Worm (Caenorhabditis elegans): Measurements from ENCODE around the gene atz-1.
A peak's percentile ranks its signal among the peaks of the same experiment; 100 is the strongest.

The atz-1 gene

ce11 chrIV:12389951-12390350, 14.0 kb upstream of the atz-1 start, which contains the start of gene spe-45 (continued):
- peak; percentile 47 for TF ChIP-seq tbp1 (GFP tag; optimal IDR thresholded peaks at IDR 0.05)
- no peak for TF ChIP-seq die-1 (tag; optimal IDR thresholded peaks at IDR 0.05)
- no peak for TF ChIP-seq hmg-20 (GFP tag; IDR thresholded peaks at IDR 0.05)
- TF ChIP-seq athp-1 (tag; optimal IDR thresholded peaks at IDR 0.05) = peak; percentile 64
- TF ChIP-seq madf-10 (tag; optimal IDR thresholded peaks at IDR 0.05) = no peak
- no peak for TF ChIP-seq sptf-2 (GFP tag; optimal IDR thresholded peaks at IDR 0.05)
- TF ChIP-seq F33H1.4 (GFP tag; IDR thresholded peaks at IDR 0.05) = peak; percentile 43
- TF ChIP-seq dpl-1 (GFP tag; optimal IDR thresholded peaks at IDR 0.05) = no peak
- peak; percentile 73 for TF ChIP-seq madf-6 (GFP tag; IDR thresholded peaks at IDR 0.05)
- peak in 1 of 3 experiments; percentile 38 for TF ChIP-seq lin-35 (GFP tag; optimal IDR thresholded peaks at IDR 0.05)
- no peak for TF ChIP-seq efl-1 (GFP tag; optimal IDR thresholded peaks at IDR 0.05)
- TF ChIP-seq pha-4 (tag; optimal IDR thresholded peaks at IDR 0.05) = no peak
- TF ChIP-seq unc-62 (GFP tag; optimal IDR thresholded peaks at IDR 0.05) = no peak
- TF ChIP-seq rcor-1 (GFP tag; IDR thresholded peaks at IDR 0.05) = peak; percentile 32; the same call in 1 of the 2 replicates
- TF ChIP-seq nhr-120 (GFP tag; IDR thresholded peaks at IDR 0.05) = no peak
- no peak for TF ChIP-seq xnd-1 (tag; optimal IDR thresholded peaks at IDR 0.05)
- no peak; the same call in 1 of the 2 replicates for TF ChIP-seq dox-1 (GFP tag; IDR thresholded peaks at IDR 0.05)
- peak; percentile 81; the same call in 1 of the 2 replicates for TF ChIP-seq cebp-2 (GFP tag; IDR thresholded peaks at IDR 0.05)
- no peak for TF ChIP-seq aptf-3 (GFP tag; IDR thresholded peaks at IDR 0.05)
- TF ChIP-seq K11D2.4 (GFP tag; IDR thresholded peaks at IDR 0.05) = no peak
- no peak for TF ChIP-seq ets-4 (GFP tag; optimal IDR thresholded peaks at IDR 0.05)
- peak; percentile 32 for TF ChIP-seq him-1 (tag; optimal IDR thresholded peaks at IDR 0.05)
- TF ChIP-seq nfya-2 (GFP tag; IDR thresholded peaks at IDR 0.05) = no peak
- no peak for TF ChIP-seq gei-17 (GFP tag; optimal IDR thresholded peaks at IDR 0.05)
- no peak for TF ChIP-seq Y56A3A.18 (GFP tag; IDR thresholded peaks at IDR 0.05)
- TF ChIP-seq mxl-1 (tag; optimal IDR thresholded peaks at IDR 0.05) = no peak
- peak; percentile 16 for TF ChIP-seq unc-130 (GFP tag; optimal IDR thresholded peaks at IDR 0.05)
- peak; percentile 28 for TF ChIP-seq hrde-1 (tag; optimal IDR thresholded peaks at IDR 0.05; ENCODE audit: borderline replicate concordance)
- TF ChIP-seq snpc-1.1 (tag; optimal IDR thresholded peaks at IDR 0.05; ENCODE audit: insufficient read depth) = no peak
- no peak for TF ChIP-seq bed-1 (GFP tag; IDR thresholded peaks at IDR 0.05)
- no peak for TF ChIP-seq lag-1 (GFP tag; IDR thresholded peaks at IDR 0.05)
- peak; percentile 74; the same call in 1 of the 2 replicates for TF ChIP-seq attf-6 (GFP tag; IDR thresholded peaks at IDR 0.05)
- TF ChIP-seq Y53F4B.3 (GFP tag; IDR thresholded peaks at IDR 0.05) = no peak
- no peak for TF ChIP-seq ama-1 (optimal IDR thresholded peaks at IDR 0.05)
- TF ChIP-seq ama-1 (GFP tag; optimal IDR thresholded peaks at IDR 0.05) = peak in 1 of 2 experiments; percentile 74
- TF ChIP-seq nhr-179 (tag; optimal IDR thresholded peaks at IDR 0.05) = no peak
- peak; percentile 73 for TF ChIP-seq lin-54 (GFP tag; optimal IDR thresholded peaks at IDR 0.05)
- no peak for TF ChIP-seq let-607 (tag; optimal IDR thresholded peaks at IDR 0.05)
- TF ChIP-seq F37B4.10 (GFP tag; IDR thresholded peaks at IDR 0.05) = no peak
- TF ChIP-seq F57C9.4 (tag; optimal IDR thresholded peaks at IDR 0.05) = no peak
- TF ChIP-seq F49E8.2 (tag; optimal IDR thresholded peaks at IDR 0.05; ENCODE audit: insufficient read depth) = peak; percentile 71
- no peak for TF ChIP-seq ceh-27 (GFP tag; optimal IDR thresholded peaks at IDR 0.05)
- 0 out of 2 replicates have a peak, but pooled peaks have one; percentile 37 for TF ChIP-seq Y95B8A.8 (GFP tag; IDR thresholded peaks at IDR 0.05)
- no peak for TF ChIP-seq mel-28 (tag; optimal IDR thresholded peaks at IDR 0.05; ENCODE audit: borderline replicate concordance)
- TF ChIP-seq snpc-1.3 (tag; optimal IDR thresholded peaks at IDR 0.05; ENCODE audit: insufficient read depth) = no peak
- TF ChIP-seq ceh-58 (GFP tag; IDR thresholded peaks at IDR 0.05) = peak; percentile 24; the same call in 1 of the 2 replicates
- TF ChIP-seq Y53G8AR.9 (GFP tag; conservative IDR thresholded peaks at IDR 0.05) = peak; percentile 79
- no peak for TF ChIP-seq Y67H2A.10 (GFP tag; conservative IDR thresholded peaks at IDR 0.05)
- no peak; the same call in 1 of the 2 replicates for TF ChIP-seq mcd-1 (GFP tag; IDR thresholded peaks at IDR 0.05)

Data from whole organism, young adult.